Fruit fly (Drosophila melanogaster) whole organism, wandering third instar larva: ENCODE results near the gene mldr.

Experiments
- CG32264 ChIP-seq: fragments of 200-800 bp; sonication (Bioruptor generic); optimal IDR thresholded peaks from 2 replicates; lab custom pipeline; 2016; ENCODE audit warnings: missing biosample characterization, missing genetic modification characterization
- HLH106 ChIP-seq: fragments of 200-800 bp; optimal IDR thresholded peaks from 3 replicates; lab custom pipeline; 2019; ENCODE audit warnings: missing biosample characterization, mild to moderate bottlenecking, missing genetic modification characterization, moderate library complexity
- Hr78 ChIP-seq: fragments of >200 bp; optimal IDR thresholded peaks from 2 replicates; lab custom pipeline; 2017; ENCODE audit warnings: missing biosample characterization, missing genetic modification characterization
- Myc ChIP-seq: fragments of >200 bp; optimal IDR thresholded peaks from 2 replicates; lab custom pipeline; 2017
- Rel ChIP-seq, 2 experiments: fragments of 200-800 bp; sonication (Bioruptor generic) in 1 of 2; optimal IDR thresholded peaks; 2 replicates in 1 of 2; 3 replicates in 1 of 2; lab custom pipeline; 2016 to 2019; ENCODE audit warnings: mild to moderate bottlenecking in 2 of 2, missing biosample characterization in 2 of 2, missing genetic modification characterization in 2 of 2, moderate library complexity in 1 of 2
- Vsx2 ChIP-seq: fragments of 200-300, 225-300 bp; sonication (Bioruptor generic); optimal IDR thresholded peaks from 2 replicates; lab custom pipeline; 2018; ENCODE audit warnings: missing biosample characterization, missing genetic modification characterization; ENCODE audit not compliant: partially characterized antibody
- dsf ChIP-seq: sonication (Bioruptor generic); optimal IDR thresholded peaks from 2 replicates; lab custom pipeline; 2016; ENCODE audit warnings: missing biosample characterization, missing genetic modification characterization, borderline replicate concordance
- ey ChIP-seq: fragments of 200-800 bp; sonication (Bioruptor generic); optimal IDR thresholded peaks from 2 replicates; lab custom pipeline; 2016; ENCODE audit warnings: missing biosample characterization, missing genetic modification characterization
- h ChIP-seq: fragments of 200-800 bp; sonication (Bioruptor generic); optimal IDR thresholded peaks from 3 replicates; lab custom pipeline; 2016; ENCODE audit warnings: missing biosample characterization, mild to moderate bottlenecking, missing genetic modification characterization
- jim ChIP-seq: fragments of 175-275, 200-325 bp; sonication (Bioruptor generic); optimal IDR thresholded peaks from 2 replicates; lab custom pipeline; 2016; ENCODE audit warnings: missing biosample characterization, mild to moderate bottlenecking, missing genetic modification characterization
- lola ChIP-seq: fragments of >200 bp; optimal IDR thresholded peaks from 2 replicates; lab custom pipeline; 2017; ENCODE audit warnings: missing biosample characterization, missing genetic modification characterization
- psq ChIP-seq: fragments of 200-800 bp; sonication (Bioruptor generic); optimal IDR thresholded peaks from 3 replicates; lab custom pipeline; 2017; ENCODE audit warnings: missing biosample characterization, mild to moderate bottlenecking, missing genetic modification characterization, moderate library complexity
- sage ChIP-seq: fragments of 200-800 bp; sonication (Bioruptor generic); optimal IDR thresholded peaks from 2 replicates; lab custom pipeline; 2016; ENCODE audit warnings: missing biosample characterization, mild to moderate bottlenecking, missing genetic modification characterization

dm6 chrX:6291083-6291699 is at the start of gene mldr, which contains the start of gene Rpt4:
- TF ChIP-seq jim (GFP tag; lab: Kevin White, UChicago) (no peak), Hr78 (no peak), HLH106 (tag; lab: Kevin White, UChicago) (no peak), sage (GFP tag; lab: Kevin White, UChicago) (no peak), psq (no peak), ey (no peak), Myc (lab: Kevin White, UChicago) (no peak), Rel (GFP tag; optimal IDR thresholded peaks at IDR 0.05; lab: Kevin White, UChicago) (no peak), Rel (tag; optimal IDR thresholded peaks at IDR 0.05; lab: Kevin White, UChicago) (peak; percentile 53), lola (no peak), Vsx2 (GFP tag; lab: Kevin White, UChicago) (no peak), dsf (no peak), h (GFP tag; lab: Kevin White, UChicago) (no peak), CG32264 (no peak)
